Worm (Caenorhabditis elegans) whole organism, young adult: ENCODE data around the gene coa-7.

ENCODE experiments used
- B0019.2 ChIP-seq: fragments of 200-800 bp; sonication (Bioruptor generic); conservative IDR thresholded peaks from 2 replicates; pipeline ENCODE4 v1.3.6; 2022; ENCODE audit warnings: missing genetic modification reagents, missing genetic modification characterization, missing compliant biosample characterization
- B0035.1 ChIP-seq: sonication (generic microtip); optimal IDR thresholded peaks from 2 replicates; lab custom pipeline; 2016; ENCODE audit warnings: missing genetic modification characterization, mild to moderate bottlenecking, missing compliant biosample characterization, missing genotype, missing genetic modification reagents
- C06A6.2 ChIP-seq: fragments of 200-800 bp; sonication (Bioruptor generic); conservative IDR thresholded peaks from 2 replicates; pipeline ENCODE4 v1.3.6; 2022; ENCODE audit warnings: missing genetic modification characterization, missing compliant biosample characterization
- D2030.7 ChIP-seq: fragments of 200-800 bp; sonication (Bioruptor generic); IDR thresholded peaks from 2 replicates; pipeline ENCODE4 v1.3.6; 2022; ENCODE audit warnings: missing genetic modification reagents, missing genetic modification characterization, missing compliant biosample characterization
- F49E8.2 ChIP-seq: sonication (generic microtip); optimal IDR thresholded peaks from 3 replicates; lab custom pipeline; 2017; ENCODE audit warnings: missing genetic modification characterization, mild to moderate bottlenecking, missing compliant biosample characterization, antibody characterized with exemption, moderate library complexity; ENCODE audit not compliant: insufficient read depth
- F57A8.1 ChIP-seq: fragments of 200-800 bp; sonication (Bioruptor generic); optimal IDR thresholded peaks from 2 replicates; lab custom pipeline; 2018; ENCODE audit warnings: mild to moderate bottlenecking, missing genetic modification characterization, moderate library complexity, missing compliant biosample characterization
- F57C9.4 ChIP-seq: sonication (generic microtip); optimal IDR thresholded peaks from 2 replicates; lab custom pipeline; 2017; ENCODE audit warnings: mild to moderate bottlenecking, missing genetic modification characterization, missing compliant biosample characterization
- Y79H2A.3 ChIP-seq: fragments of 200-800 bp; sonication (Bioruptor generic); conservative IDR thresholded peaks from 2 replicates; pipeline ENCODE4 v1.3.6; 2022; ENCODE audit warnings: missing genetic modification reagents, missing genetic modification characterization, missing compliant biosample characterization
- Y95B8A.8 ChIP-seq: fragments of 200-800 bp; sonication (Bioruptor generic); IDR thresholded peaks from 2 replicates; pipeline ENCODE4 v1.3.6; 2022; ENCODE audit warnings: missing genetic modification reagents, missing genetic modification characterization, missing compliant biosample characterization
- ZK185.1 ChIP-seq: sonication (generic microtip); optimal IDR thresholded peaks from 2 replicates; lab custom pipeline; 2016; ENCODE audit warnings: mild to moderate bottlenecking, missing genetic modification characterization, missing compliant biosample characterization; ENCODE audit not compliant: poor library complexity, severe bottlenecking
- akir-1 ChIP-seq: fragments of 200-800 bp; sonication (Bioruptor generic); optimal IDR thresholded peaks from 2 replicates; lab custom pipeline; 2018; ENCODE audit warnings: mild to moderate bottlenecking, missing genetic modification characterization, moderate library complexity, missing compliant biosample characterization
- ama-1 ChIP-seq, 3 experiments: fragments of 150-350 bp in 1 of 3; sonication (generic microtip) in 2 of 3; optimal IDR thresholded peaks; 2 replicates each; lab custom pipeline; 2014 to 2018; ENCODE audit warnings: missing biosample characterization in 2 of 3, missing genetic modification characterization in 2 of 3, missing genetic modification reagents in 2 of 3
- aptf-3 ChIP-seq: fragments of 200-800 bp; sonication (Bioruptor generic); IDR thresholded peaks from 2 replicates; pipeline ENCODE4 v1.3.6; 2022; ENCODE audit warnings: missing genetic modification characterization, missing compliant biosample characterization
- attf-6 ChIP-seq: fragments of 200-800 bp; sonication (Bioruptor generic); IDR thresholded peaks from 2 replicates; pipeline ENCODE4 v1.3.6; 2022; ENCODE audit warnings: missing genetic modification reagents, missing genetic modification characterization, missing compliant biosample characterization
- bed-1 ChIP-seq: fragments of 200-800 bp; sonication (Bioruptor generic); IDR thresholded peaks from 2 replicates; pipeline ENCODE4 v1.3.6; 2022; ENCODE audit warnings: missing genetic modification reagents, missing genetic modification characterization, missing compliant biosample characterization
- ccch-3 ChIP-seq: fragments of 200-800 bp; sonication (Bioruptor generic); optimal IDR thresholded peaks from 2 replicates; lab custom pipeline; 2018; ENCODE audit warnings: mild to moderate bottlenecking, missing genetic modification characterization, missing compliant biosample characterization
- ceh-79 ChIP-seq: sonication (generic microtip); optimal IDR thresholded peaks from 2 replicates; lab custom pipeline; 2017; ENCODE audit warnings: mild to moderate bottlenecking, missing genetic modification characterization, missing compliant biosample characterization
- ceh-91 ChIP-seq: fragments of 200-800 bp; sonication (Bioruptor generic); IDR thresholded peaks from 2 replicates; pipeline ENCODE4 v1.3.6; 2022; ENCODE audit warnings: missing genetic modification reagents, missing genetic modification characterization, missing compliant biosample characterization
- die-1 ChIP-seq: sonication (generic microtip); optimal IDR thresholded peaks from 2 replicates; lab custom pipeline; 2016; ENCODE audit warnings: missing genotype, mild to moderate bottlenecking, missing genetic modification characterization, missing compliant biosample characterization
- egrh-3 ChIP-seq: fragments of 200-800 bp; sonication (Bioruptor generic); IDR thresholded peaks from 2 replicates; pipeline ENCODE4 v1.3.6; 2022; ENCODE audit warnings: missing genetic modification reagents, missing genetic modification characterization, missing compliant biosample characterization
- fkh-3 ChIP-seq: sonication (generic microtip); optimal IDR thresholded peaks from 2 replicates; lab custom pipeline; 2016; ENCODE audit warnings: mild to moderate bottlenecking, missing genetic modification characterization, missing compliant biosample characterization
- him-1 ChIP-seq: sonication (generic microtip); optimal IDR thresholded peaks from 2 replicates; lab custom pipeline; 2016; ENCODE audit warnings: missing genotype, missing genetic modification reagents, missing genetic modification characterization, missing compliant biosample characterization
- hlh-12 ChIP-seq: sonication (generic microtip); optimal IDR thresholded peaks from 2 replicates; lab custom pipeline; 2016; ENCODE audit warnings: missing genetic modification characterization, missing compliant biosample characterization
- hsf-1 ChIP-seq: fragments of 200-800 bp; sonication (Bioruptor generic); IDR thresholded peaks from 2 replicates; pipeline ENCODE4 v1.3.6; 2022; ENCODE audit warnings: missing genetic modification reagents, missing genetic modification characterization, missing compliant biosample characterization
- let-607 ChIP-seq, 2 experiments: fragments of 200-800 bp in 1 of 2; sonication (Bioruptor generic) in 1 of 2; sonication (generic microtip) in 1 of 2; optimal IDR thresholded peaks; 2 replicates each; lab custom pipeline; 2016 to 2018; ENCODE audit warnings: mild to moderate bottlenecking in 2 of 2, missing compliant biosample characterization in 2 of 2, missing genetic modification characterization in 2 of 2, moderate library complexity in 2 of 2, missing genotype in 1 of 2
- lin-26 ChIP-seq: fragments of 200-800 bp; sonication (Bioruptor generic); IDR thresholded peaks from 2 replicates; pipeline ENCODE4 v1.3.6; 2022; ENCODE audit warnings: missing genetic modification reagents, missing genetic modification characterization, missing compliant biosample characterization
- lin-54 ChIP-seq: fragments of 200-800 bp; sonication (Bioruptor generic); optimal IDR thresholded peaks from 2 replicates; lab custom pipeline; 2018; ENCODE audit warnings: mild to moderate bottlenecking, missing genetic modification characterization, missing compliant biosample characterization
- lsl-1 ChIP-seq: fragments of 200-800 bp; sonication (Bioruptor generic); optimal IDR thresholded peaks from 2 replicates; lab custom pipeline; 2018; ENCODE audit warnings: mild to moderate bottlenecking, missing genetic modification characterization, moderate library complexity, missing compliant biosample characterization
- madf-8 ChIP-seq: fragments of 200-800 bp; sonication (Bioruptor generic); conservative IDR thresholded peaks from 2 replicates; pipeline ENCODE4 v1.3.6; 2022; ENCODE audit warnings: missing genetic modification reagents, missing genetic modification characterization, missing compliant biosample characterization
- mcd-1 ChIP-seq: fragments of 200-800 bp; sonication (Bioruptor generic); IDR thresholded peaks from 2 replicates; pipeline ENCODE4 v1.3.6; 2022; ENCODE audit warnings: missing genetic modification reagents, missing genetic modification characterization, missing compliant biosample characterization
- mel-28 ChIP-seq: sonication (generic microtip); optimal IDR thresholded peaks from 2 replicates; lab custom pipeline; 2016; ENCODE audit warnings: borderline replicate concordance, mild to moderate bottlenecking, missing genetic modification characterization, missing compliant biosample characterization
- nfya-2 ChIP-seq: fragments of 200-800 bp; sonication (Bioruptor generic); IDR thresholded peaks from 2 replicates; pipeline ENCODE4 v1.3.6; 2022; ENCODE audit warnings: missing genetic modification reagents, missing genetic modification characterization, missing compliant biosample characterization
- nfyb-1 ChIP-seq: fragments of 200-800 bp; sonication (Bioruptor generic); IDR thresholded peaks from 2 replicates; pipeline ENCODE4 v1.3.6; 2022; ENCODE audit warnings: missing genetic modification reagents, missing genetic modification characterization, missing compliant biosample characterization
- nhr-27 ChIP-seq: fragments of 200-800 bp; sonication (Bioruptor generic); optimal IDR thresholded peaks from 2 replicates; lab custom pipeline; 2018; ENCODE audit warnings: mild to moderate bottlenecking, missing genetic modification characterization, moderate library complexity, missing compliant biosample characterization
- pbrm-1 ChIP-seq: fragments of 200-800 bp; sonication (Bioruptor generic); IDR thresholded peaks from 2 replicates; pipeline ENCODE4 v1.3.6; 2022; ENCODE audit warnings: missing genetic modification reagents, missing genetic modification characterization, missing compliant biosample characterization
- pha-4 ChIP-seq: fragments of 150-350 bp; sonication (generic microtip); optimal IDR thresholded peaks from 2 replicates; lab custom pipeline; 2014; ENCODE audit warnings: missing biosample characterization, missing genetic modification reagents, missing genetic modification characterization
- rec-8 ChIP-seq, 2 experiments: sonication (generic microtip); optimal IDR thresholded peaks; 2 replicates each; lab custom pipeline; 2016; ENCODE audit warnings: mild to moderate bottlenecking in 2 of 2, missing genetic modification characterization in 2 of 2, missing genetic modification reagents in 2 of 2, missing genotype in 2 of 2, missing biosample characterization in 1 of 2, missing compliant biosample characterization in 1 of 2, moderate library complexity in 1 of 2
- repo-1 ChIP-seq: sonication (generic microtip); optimal IDR thresholded peaks from 2 replicates; lab custom pipeline; 2017; ENCODE audit warnings: mild to moderate bottlenecking, missing genetic modification characterization, missing compliant biosample characterization
- rpc-1 ChIP-seq, 2 experiments: fragments of 150-350 bp in 1 of 2; sonication (generic microtip) in 1 of 2; optimal IDR thresholded peaks; 2 replicates each; lab custom pipeline; 2014 to 2018; ENCODE audit warnings: missing biosample characterization in 1 of 2, missing genetic modification characterization in 1 of 2, missing genetic modification reagents in 1 of 2, missing genotype in 1 of 2
- sdz-38 ChIP-seq: sonication (generic microtip); optimal IDR thresholded peaks from 2 replicates; lab custom pipeline; 2016; ENCODE audit warnings: missing genotype, missing genetic modification characterization, missing compliant biosample characterization
- snpc-1.3 ChIP-seq: sonication (generic microtip); optimal IDR thresholded peaks from 2 replicates; lab custom pipeline; 2017; ENCODE audit warnings: missing genetic modification characterization, mild to moderate bottlenecking, missing compliant biosample characterization, antibody characterized with exemption, moderate library complexity, missing genotype, missing genetic modification reagents; ENCODE audit not compliant: insufficient read depth
- snpc-3.4 ChIP-seq: sonication (generic microtip); optimal IDR thresholded peaks from 2 replicates; lab custom pipeline; 2017; ENCODE audit warnings: missing genetic modification characterization, mild to moderate bottlenecking, missing compliant biosample characterization, antibody characterized with exemption, moderate library complexity, missing genotype, missing genetic modification reagents
- unc-62 ChIP-seq: fragments of 150-350 bp; optimal IDR thresholded peaks from 2 replicates; lab custom pipeline; 2014; ENCODE audit warnings: missing biosample characterization, missing genetic modification reagents, missing genetic modification characterization
- zim-3 ChIP-seq: sonication (generic microtip); optimal IDR thresholded peaks from 2 replicates; lab custom pipeline; 2017; ENCODE audit warnings: mild to moderate bottlenecking, missing genetic modification characterization, moderate library complexity, missing compliant biosample characterization
- ztf-28 ChIP-seq: fragments of 200-800 bp; sonication (Bioruptor generic); IDR thresholded peaks from 2 replicates; pipeline ENCODE4 v1.3.6; 2022; ENCODE audit warnings: missing genetic modification reagents, missing genetic modification characterization, missing compliant biosample characterization
- ztf-3 ChIP-seq: fragments of 200-800 bp; sonication (Bioruptor generic); optimal IDR thresholded peaks from 2 replicates; lab custom pipeline; 2018; ENCODE audit warnings: mild to moderate bottlenecking, missing genetic modification characterization, missing compliant biosample characterization

The coa-7 gene

ce11 chrII:11650975-11651588 lies at the start of gene coa-7:
TSS of gene coa-7 (minus strand) at chrII:11651148.
- TF ChIP-seq snpc-1.3 (tag; lab: Kevin White, UChicago) (no peak), repo-1 (peak; percentile 75), ceh-79 (peak; percentile 65), ama-1 (optimal IDR thresholded peaks at IDR 0.05; lab: Kevin White, UChicago) (no peak), ama-1 (GFP tag; optimal IDR thresholded peaks at IDR 0.05; lab: Kevin White, UChicago) (no peak), lsl-1 (peak; percentile 41), C06A6.2 (no peak), ZK185.1 (tag; lab: Kevin White, UChicago) (peak; percentile 24), lin-54 (GFP tag; lab: Kevin White, UChicago) (peak; percentile 13), let-607 (tag; optimal IDR thresholded peaks at IDR 0.05; lab: Kevin White, UChicago) (no peak), ceh-91 (GFP tag; lab: Robert Waterston, UW) (no peak), lin-26 (GFP tag; lab: Robert Waterston, UW) (peak; percentile 43; the same call in 1 of the 2 replicates), pbrm-1 (peak; percentile 61), akir-1 (GFP tag; lab: Kevin White, UChicago) (no peak), madf-8 (GFP tag; lab: Robert Waterston, UW) (no peak), hlh-12 (tag; lab: Kevin White, UChicago) (no peak), hsf-1 (peak; percentile 55; the same call in 1 of the 2 replicates), bed-1 (GFP tag; lab: Robert Waterston, UW) (no peak), ztf-3 (no peak), nfyb-1 (GFP tag; lab: Robert Waterston, UW) (no peak), Y79H2A.3 (GFP tag; lab: Robert Waterston, UW) (0 out of 2 replicates have a peak, but pooled peaks have one; percentile 27), fkh-3 (no peak), pha-4 (tag; lab: Kevin White, UChicago) (no peak), him-1 (tag; lab: Kevin White, UChicago) (peak; percentile 26), aptf-3 (GFP tag; lab: Robert Waterston, UW) (no peak), unc-62 (GFP tag; lab: Kevin White, UChicago) (no peak), F57A8.1 (GFP tag; lab: Kevin White, UChicago) (no peak), ztf-28 (GFP tag; lab: Robert Waterston, UW) (no peak), D2030.7 (no peak; the same call in 1 of the 2 replicates), ccch-3 (GFP tag; lab: Kevin White, UChicago) (no peak), B0019.2 (no peak), rpc-1 (optimal IDR thresholded peaks at IDR 0.05; lab: Kevin White, UChicago) (no peak), rpc-1 (tag; optimal IDR thresholded peaks at IDR 0.05; lab: Kevin White, UChicago) (no peak), F57C9.4 (tag; lab: Kevin White, UChicago) (no peak), nhr-27 (no peak), die-1 (tag; lab: Kevin White, UChicago) (peak; percentile 14), mcd-1 (GFP tag; lab: Robert Waterston, UW) (0 out of 2 replicates have a peak, but pooled peaks have one; percentile 30), nfya-2 (GFP tag; lab: Robert Waterston, UW) (no peak), egrh-3 (GFP tag; lab: Robert Waterston, UW) (no peak), F49E8.2 (tag; lab: Kevin White, UChicago) (peak; percentile 92), mel-28 (tag; lab: Kevin White, UChicago) (no peak), attf-6 (GFP tag; lab: Robert Waterston, UW) (no peak), Y95B8A.8 (GFP tag; lab: Robert Waterston, UW) (no peak), zim-3 (no peak), sdz-38 (no peak), rec-8 (tag; optimal IDR thresholded peaks at IDR 0.05; lab: Kevin White, UChicago) (peak in 1 of 2 experiments; percentile 42), B0035.1 (tag; lab: Kevin White, UChicago) (no peak), snpc-3.4 (tag; lab: Kevin White, UChicago) (no peak)
